Worm (Caenorhabditis elegans) whole organism, L1 larva: Measurements from ENCODE around the gene F52E1.3.

ENCODE experiments used
- blmp-1 ChIP-seq: fragments of 150-350 bp; optimal IDR thresholded peaks from 2 replicates; lab custom pipeline; 2014; ENCODE audit warnings: missing biosample characterization, missing genetic modification characterization
- dpl-1 ChIP-seq, 3 experiments: fragments of 150-350 bp in 2 of 3; sonication (generic microtip) in 1 of 3; optimal IDR thresholded peaks; 2 replicates each; lab custom pipeline; 2014 to 2017; ENCODE audit warnings: missing biosample characterization in 3 of 3, missing genetic modification characterization in 3 of 3, missing genetic modification reagents in 3 of 3
- elt-2 ChIP-seq: sonication (generic microtip); optimal IDR thresholded peaks from 2 replicates; lab custom pipeline; 2016; ENCODE audit warnings: missing genetic modification characterization, mild to moderate bottlenecking, inconsistent platforms, missing compliant biosample characterization, missing genetic modification reagents
- grh-1 ChIP-seq: fragments of 200-800 bp; sonication (Bioruptor generic); IDR thresholded peaks from 2 replicates; pipeline ENCODE4 v1.3.6; 2022; ENCODE audit warnings: missing genetic modification reagents, missing genetic modification characterization, missing compliant biosample characterization
- lin-15B ChIP-seq: fragments of 150-350 bp; sonication (generic microtip); optimal IDR thresholded peaks from 3 replicates; lab custom pipeline; 2014; ENCODE audit warnings: missing biosample characterization, missing genetic modification characterization
- lir-3 ChIP-seq: sonication (generic microtip); optimal IDR thresholded peaks from 2 replicates; lab custom pipeline; 2016; ENCODE audit warnings: mild to moderate bottlenecking, missing genetic modification characterization, moderate library complexity, missing compliant biosample characterization; ENCODE audit not compliant: poor library complexity
- nhr-11 ChIP-seq: fragments of 150-350 bp; optimal IDR thresholded peaks from 2 replicates; lab custom pipeline; 2014; ENCODE audit warnings: missing biosample characterization, missing genetic modification characterization
- nhr-12 ChIP-seq: sonication (generic microtip); optimal IDR thresholded peaks from 2 replicates; lab custom pipeline; 2017; ENCODE audit warnings: missing biosample characterization, missing genetic modification characterization
- nhr-28 ChIP-seq: fragments of 150-350 bp; optimal IDR thresholded peaks from 2 replicates; lab custom pipeline; 2014; ENCODE audit warnings: missing biosample characterization, missing genetic modification characterization
- nhr-77 ChIP-seq: fragments of 150-350 bp; optimal IDR thresholded peaks from 2 replicates; lab custom pipeline; 2014; ENCODE audit warnings: missing biosample characterization, missing genetic modification characterization
- unc-62 ChIP-seq: fragments of 150-350 bp; optimal IDR thresholded peaks from 2 replicates; lab custom pipeline; 2014; ENCODE audit warnings: missing biosample characterization, missing genetic modification reagents, missing genetic modification characterization
- zag-1 ChIP-seq: fragments of 150-350 bp; optimal IDR thresholded peaks from 2 replicates; lab custom pipeline; 2014; ENCODE audit warnings: missing biosample characterization, missing genetic modification characterization

ce11 chrV:8357756-8358155 lies 36.8 kb upstream of the F52E1.3 start:
- TF ChIP-seq nhr-11 (tag; lab: Kevin White, UChicago): no peak
- no peak for TF ChIP-seq unc-62 (GFP tag; lab: Kevin White, UChicago)
- TF ChIP-seq blmp-1 (tag; lab: Kevin White, UChicago): no peak
- no peak for TF ChIP-seq zag-1 (tag; lab: Kevin White, UChicago)
- no peak for TF ChIP-seq nhr-28
- no peak for TF ChIP-seq elt-2 (tag; lab: Kevin White, UChicago)
- TF ChIP-seq lin-15B (tag; lab: Kevin White, UChicago): no peak
- no peak for TF ChIP-seq nhr-12 (tag; lab: Kevin White, UChicago)
- TF ChIP-seq grh-1 (GFP tag; lab: Robert Waterston, UW): no peak
- no peak for TF ChIP-seq nhr-77
- TF ChIP-seq lir-3 (tag; lab: Kevin White, UChicago): no peak
- no peak for TF ChIP-seq dpl-1 (GFP tag; optimal IDR thresholded peaks at IDR 0.05; lab: Kevin White, UChicago)
